Worm (Caenorhabditis elegans): ENCODE measurements around the gene Y66D12A.16.

Gene Y66D12A.16

DNA sequence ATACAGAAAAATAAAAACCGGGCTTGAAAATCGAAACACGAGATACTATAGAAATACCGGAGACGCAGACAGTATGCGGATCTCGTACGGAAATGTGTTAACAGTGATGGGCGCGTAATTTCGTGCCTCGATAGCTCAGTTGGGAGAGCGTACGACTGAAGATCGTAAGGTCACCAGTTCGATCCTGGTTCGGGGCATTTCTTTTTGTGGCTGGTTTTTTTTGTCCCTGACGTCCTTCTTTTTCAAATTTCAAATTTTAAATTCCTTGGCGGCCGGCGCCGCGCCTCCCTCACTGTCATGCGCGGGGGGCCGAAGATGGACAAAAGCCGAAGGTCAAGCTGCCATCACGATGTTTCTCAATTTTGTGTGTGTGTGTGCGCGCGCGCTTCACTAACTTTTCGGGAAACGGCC, 31.4 kb downstream of the Y66D12A.16 start:
- TF ChIP-seq eyg-1 (tag; optimal IDR thresholded peaks at IDR 0.05) (no peak), ttx-3 (tag; optimal IDR thresholded peaks at IDR 0.05) (no peak), ceh-9 (tag; optimal IDR thresholded peaks at IDR 0.05) (no peak), mec-3 (tag; optimal IDR thresholded peaks at IDR 0.05; ENCODE audit: borderline replicate concordance) (no peak), che-1 (tag; optimal IDR thresholded peaks at IDR 0.05) (no peak), Y22D7AL.16 (tag; optimal IDR thresholded peaks at IDR 0.05) (no peak)

ce11 chrIII:11556860-11557259, 33.5 kb downstream of the Y66D12A.16 start:
- TF ChIP-seq pros-1 (tag; optimal IDR thresholded peaks at IDR 0.05) = peak; percentile 31
- no peak for TF ChIP-seq ceh-34 (tag; optimal IDR thresholded peaks at IDR 0.05)
- TF ChIP-seq ceh-31 (tag; optimal IDR thresholded peaks at IDR 0.05) = peak; percentile 30
- no peak for TF ChIP-seq hlh-6 (tag; optimal IDR thresholded peaks at IDR 0.05)

DNA sequence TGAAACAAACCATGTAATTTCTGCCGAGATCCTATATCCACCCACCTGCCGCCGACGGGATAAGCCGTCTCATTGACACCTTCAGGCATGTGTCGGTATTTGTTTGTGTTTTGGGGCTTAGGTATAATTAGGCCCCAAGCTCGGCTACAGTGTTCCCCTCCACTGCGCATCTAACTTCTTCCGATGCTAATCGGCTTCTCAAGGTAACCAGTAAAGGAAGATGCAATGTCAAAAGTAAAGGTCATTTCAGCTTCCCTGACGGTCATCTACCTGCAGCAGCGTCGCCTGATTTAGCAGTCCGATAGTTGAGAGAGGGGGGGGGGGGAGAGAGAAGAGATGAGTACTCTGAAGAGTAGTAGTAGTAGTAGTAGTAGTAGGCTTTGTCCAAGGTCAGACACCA, 34.9 kb downstream of the Y66D12A.16 start:
- TF ChIP-seq ets-4 (tag; optimal IDR thresholded peaks at IDR 0.05) (no peak), hlh-30 (tag; optimal IDR thresholded peaks at IDR 0.05; ENCODE audit: insufficient read depth) (no peak)

DNA sequence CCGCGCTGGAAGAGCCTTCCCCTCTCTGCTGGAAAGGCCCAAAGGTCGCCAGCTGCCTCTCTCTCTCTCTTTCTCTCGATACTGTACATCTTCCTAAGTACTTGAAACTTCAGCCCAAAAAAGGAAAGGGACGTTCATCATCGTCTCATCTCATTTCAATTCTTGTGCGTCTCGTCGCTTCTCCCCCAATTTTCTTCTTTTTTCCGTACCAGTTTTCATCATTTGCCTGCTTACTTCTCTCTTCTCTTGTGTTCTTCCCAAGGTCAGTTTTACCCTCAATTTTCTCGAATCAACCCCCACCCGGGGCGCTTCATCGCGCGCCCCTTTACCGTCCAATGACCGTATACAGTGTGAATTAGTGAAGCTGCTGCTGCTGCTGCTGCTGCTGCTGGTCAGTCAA, 36.3 kb downstream of the Y66D12A.16 start:
- TF ChIP-seq hlh-15 (tag; optimal IDR thresholded peaks at IDR 0.05) (no peak), C38D4.7 (GFP tag; optimal IDR thresholded peaks at IDR 0.05) (no peak), nhr-232 (tag; optimal IDR thresholded peaks at IDR 0.05) (no peak), fax-1 (tag; optimal IDR thresholded peaks at IDR 0.05) (no peak), unc-55 (GFP tag; optimal IDR thresholded peaks at IDR 0.05) (no peak), hlh-6 (tag; optimal IDR thresholded peaks at IDR 0.05) (no peak), ref-2 (tag; optimal IDR thresholded peaks at IDR 0.05) (no peak), pqm-1 (tag; optimal IDR thresholded peaks at IDR 0.05) (no peak)

- TF ChIP-seq pha-2 (tag; optimal IDR thresholded peaks at IDR 0.05) = no peak
- TF ChIP-seq elt-2 (tag; optimal IDR thresholded peaks at IDR 0.05) = peak; percentile 75
- TF ChIP-seq unc-86 (tag; optimal IDR thresholded peaks at IDR 0.05) = no peak
- TF ChIP-seq ceh-6 (GFP tag; optimal IDR thresholded peaks at IDR 0.05) = peak; percentile 22
- no peak for TF ChIP-seq pha-4 (tag; optimal IDR thresholded peaks at IDR 0.05)
- TF ChIP-seq odd-2 (tag; optimal IDR thresholded peaks at IDR 0.05) = no peak
- no peak for TF ChIP-seq ahr-1 (tag; optimal IDR thresholded peaks at IDR 0.05)
- TF ChIP-seq rnt-1 (tag; optimal IDR thresholded peaks at IDR 0.05) = no peak
- no peak for TF ChIP-seq hlh-13 (GFP tag; optimal IDR thresholded peaks at IDR 0.05)
- no peak for TF ChIP-seq unc-42 (tag; optimal IDR thresholded peaks at IDR 0.05)
These were observed 37.3 kb downstream of the Y66D12A.16 start, which contains the start of gene ztf-29 for ce11 chrIII:11560504-11561202. TSS of gene ztf-29 (plus strand) at chrIII:11561152.

- peak; percentile 86 for TF ChIP-seq elt-4 (tag; optimal IDR thresholded peaks at IDR 0.05)
- no peak for TF ChIP-seq ceh-14 (tag; optimal IDR thresholded peaks at IDR 0.05)
These were observed 38.2 kb downstream of the Y66D12A.16 start for ce11 chrIII:11561597-11561996.

DNA sequence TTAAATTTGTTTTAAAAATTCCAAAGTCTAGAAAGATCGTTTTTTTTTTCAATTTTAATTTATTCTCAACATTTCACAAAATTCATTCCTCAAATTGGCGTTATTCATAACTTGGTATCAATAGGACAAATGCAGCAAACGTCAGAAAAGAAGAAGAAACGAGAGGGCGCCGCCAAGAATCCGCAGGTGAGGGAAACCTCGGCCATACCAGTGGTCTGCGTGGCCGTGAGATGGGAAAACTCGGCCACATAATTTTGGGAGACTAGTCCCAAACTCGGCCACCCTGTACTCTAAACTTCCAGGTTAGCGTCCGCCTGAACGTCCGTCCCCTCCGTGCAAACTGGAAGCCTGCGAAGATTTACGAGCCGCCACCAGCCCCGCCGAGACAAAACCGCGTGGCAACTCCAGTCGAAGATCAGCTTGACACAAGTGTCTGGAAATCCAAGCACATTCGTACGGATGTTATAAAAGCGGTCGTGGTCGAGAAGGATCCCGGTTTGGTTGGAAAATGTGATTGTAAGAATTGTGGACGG, 40.1 kb downstream of the Y66D12A.16 start, which contains the start of gene Y66D12A.11:
Gene Y66D12A.11, plus strand, starts transcription at position 51 of the 533 bp plus-strand sequence.
- TF ChIP-seq madf-2 (tag; optimal IDR thresholded peaks at IDR 0.05) = no peak
